Fruit fly (Drosophila melanogaster): ENCODE data around the gene Ugt316A1.

- TF ChIP-seq fd96Ca (GFP tag; IDR thresholded peaks at IDR 0.05) (peak; percentile 48; the same call in 1 of the 3 replicates), CG8301 (tag; optimal IDR thresholded peaks at IDR 0.05) (no peak), Snoo (tag; optimal IDR thresholded peaks at IDR 0.05) (no peak), gl (tag; optimal IDR thresholded peaks at IDR 0.05) (peak; percentile 69), Pif1B (GFP tag; optimal IDR thresholded peaks at IDR 0.05) (no peak), CG17806 (tag; optimal IDR thresholded peaks at IDR 0.05) (no peak), Pif1A (GFP tag; optimal IDR thresholded peaks at IDR 0.05) (no peak), CG34367 (tag; optimal IDR thresholded peaks at IDR 0.05) (no peak), CG13204 (GFP tag; optimal IDR thresholded peaks at IDR 0.05) (peak; percentile 72), CG9948 (tag; optimal IDR thresholded peaks at IDR 0.05) (no peak), CG14655 (GFP tag; optimal IDR thresholded peaks at IDR 0.05) (no peak), CG15710 (tag; optimal IDR thresholded peaks at IDR 0.05) (no peak), CG4496 (GFP tag; IDR thresholded peaks at IDR 0.05) (peak; percentile 16; the same call in 1 of the 3 replicates), CG12605 (GFP tag; IDR thresholded peaks at IDR 0.05) (0 out of 2 replicates have a peak, but pooled peaks have one; percentile 15)
Measured at dm6 chr3L:19079067-19079466, 16.5 kb upstream of the Ugt316A1 start.
